Worm (Caenorhabditis elegans) whole organism, late embryonic: ENCODE measurements around the gene cdh-1.

Source experiments
- C08G9.2 ChIP-seq: sonication (generic microtip); optimal IDR thresholded peaks from 2 replicates; lab custom pipeline; 2016; ENCODE audit warnings: mild to moderate bottlenecking, missing genetic modification characterization, moderate library complexity, missing compliant biosample characterization
- F13H6.1 ChIP-seq: sonication (generic microtip); optimal IDR thresholded peaks from 2 replicates; lab custom pipeline; 2016; ENCODE audit warnings: missing genetic modification characterization, missing compliant biosample characterization
- T23F11.4 ChIP-seq: fragments of 200-800 bp; sonication (Bioruptor generic); optimal IDR thresholded peaks from 2 replicates; lab custom pipeline; 2018; ENCODE audit warnings: mild to moderate bottlenecking, missing genetic modification characterization, missing compliant biosample characterization
- ama-1 ChIP-seq: fragments of 150-350 bp; optimal IDR thresholded peaks from 2 replicates; lab custom pipeline; 2014
- ceh-18 ChIP-seq: sonication (generic microtip); optimal IDR thresholded peaks from 2 replicates; lab custom pipeline; 2016; ENCODE audit warnings: missing genetic modification characterization, missing compliant biosample characterization
- ceh-2 ChIP-seq: sonication (generic microtip); optimal IDR thresholded peaks from 2 replicates; lab custom pipeline; 2016; ENCODE audit warnings: missing genotype, missing genetic modification characterization, missing compliant biosample characterization
- ceh-24 ChIP-seq: sonication (generic microtip); optimal IDR thresholded peaks from 2 replicates; lab custom pipeline; 2016; ENCODE audit warnings: mild to moderate bottlenecking, missing genetic modification characterization, missing compliant biosample characterization
- ceh-34 ChIP-seq: sonication (generic microtip); optimal IDR thresholded peaks from 2 replicates; lab custom pipeline; 2016; ENCODE audit warnings: mild to moderate bottlenecking, missing genetic modification characterization, missing compliant biosample characterization
- ceh-45 ChIP-seq: fragments of 200-800 bp; sonication (Bioruptor generic); IDR thresholded peaks from 2 replicates; pipeline ENCODE4 v1.3.6; 2022; ENCODE audit warnings: missing genetic modification reagents, missing genetic modification characterization, missing compliant biosample characterization
- ceh-9 ChIP-seq: sonication (generic microtip); optimal IDR thresholded peaks from 2 replicates; lab custom pipeline; 2016; ENCODE audit warnings: mild to moderate bottlenecking, missing genetic modification characterization, inconsistent platforms, missing compliant biosample characterization
- dve-1 ChIP-seq: sonication (generic microtip); optimal IDR thresholded peaks from 2 replicates; lab custom pipeline; 2017; ENCODE audit warnings: antibody characterized with exemption, mild to moderate bottlenecking, missing genetic modification characterization, missing compliant biosample characterization
- elt-2 ChIP-seq: sonication (generic microtip); optimal IDR thresholded peaks from 2 replicates; lab custom pipeline; 2016; ENCODE audit warnings: missing genetic modification reagents, missing genetic modification characterization, missing compliant biosample characterization
- elt-4 ChIP-seq: sonication (generic microtip); optimal IDR thresholded peaks from 2 replicates; lab custom pipeline; 2016; ENCODE audit warnings: missing genetic modification characterization, missing compliant biosample characterization
- ets-4 ChIP-seq: sonication (generic microtip); optimal IDR thresholded peaks from 2 replicates; lab custom pipeline; 2016; ENCODE audit warnings: missing genetic modification characterization, missing compliant biosample characterization
- eyg-1 ChIP-seq: sonication (generic microtip); optimal IDR thresholded peaks from 2 replicates; lab custom pipeline; 2016; ENCODE audit warnings: missing genotype, missing genetic modification characterization, missing compliant biosample characterization
- fax-1 ChIP-seq: sonication (generic microtip); optimal IDR thresholded peaks from 2 replicates; lab custom pipeline; 2016; ENCODE audit warnings: missing genotype, missing genetic modification characterization, missing compliant biosample characterization
- fkh-10 ChIP-seq: fragments of 150-350 bp; optimal IDR thresholded peaks from 2 replicates; lab custom pipeline; 2014; ENCODE audit warnings: missing biosample characterization, missing genetic modification reagents, missing genetic modification characterization
- lim-6 ChIP-seq: sonication (generic microtip); optimal IDR thresholded peaks from 2 replicates; lab custom pipeline; 2016; ENCODE audit warnings: missing genetic modification characterization, missing compliant biosample characterization
- mec-3 ChIP-seq: sonication (generic microtip); optimal IDR thresholded peaks from 2 replicates; lab custom pipeline; 2016; ENCODE audit warnings: borderline replicate concordance, missing genetic modification characterization, missing compliant biosample characterization
- nfya-1 ChIP-seq: sonication (generic microtip); optimal IDR thresholded peaks from 2 replicates; lab custom pipeline; 2017; ENCODE audit warnings: missing genetic modification characterization, mild to moderate bottlenecking, missing compliant biosample characterization, antibody characterized with exemption, moderate library complexity
- nhr-11 ChIP-seq: fragments of 150-350 bp; optimal IDR thresholded peaks from 2 replicates; lab custom pipeline; 2014; ENCODE audit warnings: missing biosample characterization, missing genetic modification characterization
- nhr-232 ChIP-seq: sonication (generic microtip); optimal IDR thresholded peaks from 2 replicates; lab custom pipeline; 2016; ENCODE audit warnings: missing genetic modification characterization, missing compliant biosample characterization
- npax-4 ChIP-seq: sonication (generic microtip); optimal IDR thresholded peaks from 2 replicates; lab custom pipeline; 2016; ENCODE audit warnings: missing genetic modification characterization, missing compliant biosample characterization
- pax-1 ChIP-seq: fragments of 150-350 bp; optimal IDR thresholded peaks from 2 replicates; lab custom pipeline; 2014; ENCODE audit warnings: missing biosample characterization, missing genetic modification characterization
- pha-2 ChIP-seq: sonication (generic microtip); optimal IDR thresholded peaks from 2 replicates; lab custom pipeline; 2017; ENCODE audit warnings: mild to moderate bottlenecking, missing genetic modification characterization, missing compliant biosample characterization
- pros-1 ChIP-seq: fragments of 150-350 bp; optimal IDR thresholded peaks from 2 replicates; lab custom pipeline; 2014; ENCODE audit warnings: missing biosample characterization, missing genetic modification reagents, missing genetic modification characterization
- ref-2 ChIP-seq: sonication (generic microtip); optimal IDR thresholded peaks from 2 replicates; lab custom pipeline; 2016; ENCODE audit warnings: missing genetic modification characterization, missing compliant biosample characterization
- rnt-1 ChIP-seq: sonication (generic microtip); optimal IDR thresholded peaks from 2 replicates; lab custom pipeline; 2016; ENCODE audit warnings: missing genetic modification characterization, missing compliant biosample characterization
- sox-4 ChIP-seq: sonication (generic microtip); optimal IDR thresholded peaks from 2 replicates; lab custom pipeline; 2017; ENCODE audit warnings: mild to moderate bottlenecking, missing genetic modification characterization, inconsistent platforms, missing compliant biosample characterization
- syd-9 ChIP-seq: sonication (generic microtip); optimal IDR thresholded peaks from 2 replicates; lab custom pipeline; 2016; ENCODE audit warnings: mild to moderate bottlenecking, missing genetic modification characterization, moderate library complexity, missing compliant biosample characterization
- tbx-2 ChIP-seq: sonication (generic microtip); optimal IDR thresholded peaks from 2 replicates; lab custom pipeline; 2016; ENCODE audit warnings: missing genetic modification characterization, missing compliant biosample characterization
- ttx-3 ChIP-seq: sonication (generic microtip); optimal IDR thresholded peaks from 2 replicates; lab custom pipeline; 2016; ENCODE audit warnings: missing genetic modification reagents, missing genetic modification characterization, missing compliant biosample characterization
- unc-3 ChIP-seq, 2 experiments: fragments of 200-800 bp in 1 of 2; sonication (Bioruptor generic) in 1 of 2; sonication (generic microtip) in 1 of 2; conservative IDR thresholded peaks in 1 of 2; optimal IDR thresholded peaks in 1 of 2; 2 replicates each; pipeline versions ENCODE4 v1.3.6 to Lab custom; 2016 to 2022; ENCODE audit warnings: missing compliant biosample characterization in 2 of 2, missing genetic modification characterization in 2 of 2, missing genetic modification reagents in 1 of 2
- unc-55 ChIP-seq: sonication (generic microtip); optimal IDR thresholded peaks from 2 replicates; lab custom pipeline; 2017; ENCODE audit warnings: missing biosample characterization, missing genetic modification reagents, missing genetic modification characterization
- zip-5 ChIP-seq: sonication (generic microtip); optimal IDR thresholded peaks from 2 replicates; lab custom pipeline; 2016; ENCODE audit warnings: missing genetic modification characterization, missing compliant biosample characterization
- ztf-16 ChIP-seq: sonication (generic microtip); optimal IDR thresholded peaks from 2 replicates; lab custom pipeline; 2017; ENCODE audit warnings: missing genetic modification characterization, missing compliant biosample characterization

The cdh-1 gene

ce11 chrIII:2910606-2911005, at the start of gene cdh-1:
Gene cdh-1 (plus strand): TSS chrIII:2910906.
- TF ChIP-seq nhr-11 (tag; lab: Kevin White, UChicago) (no peak), ceh-18 (tag; lab: Kevin White, UChicago) (no peak), ceh-45 (GFP tag; lab: Robert Waterston, UW) (no peak), ets-4 (no peak), tbx-2 (tag; lab: Kevin White, UChicago) (no peak), ama-1 (lab: Kevin White, UChicago) (no peak), ztf-16 (no peak), syd-9 (no peak)

- TF ChIP-seq dve-1 (tag; lab: Kevin White, UChicago) (no peak), F13H6.1 (tag; lab: Kevin White, UChicago) (no peak), T23F11.4 (GFP tag; lab: Kevin White, UChicago) (no peak), lim-6 (tag; lab: Kevin White, UChicago) (no peak), pax-1 (tag; lab: Kevin White, UChicago) (no peak), nfya-1 (peak; percentile 90), eyg-1 (tag; lab: Kevin White, UChicago) (no peak), sox-4 (tag; lab: Kevin White, UChicago) (no peak)
These were observed 46.0 kb upstream of the cdh-1 start for ce11 chrIII:2864669-2865068.

- TF ChIP-seq fax-1 (tag; lab: Kevin White, UChicago), result no peak
- TF ChIP-seq pros-1 (tag; lab: Kevin White, UChicago), result no peak
- no peak for TF ChIP-seq pha-2
- TF ChIP-seq ttx-3 (tag; lab: Kevin White, UChicago), result no peak
- no peak for TF ChIP-seq elt-4 (tag; lab: Kevin White, UChicago)
- no peak for TF ChIP-seq rnt-1
- TF ChIP-seq unc-55, result no peak
- no peak for TF ChIP-seq nhr-232 (tag; lab: Kevin White, UChicago)
- no peak for TF ChIP-seq ceh-2
- TF ChIP-seq ceh-34 (tag; lab: Kevin White, UChicago), result no peak
- no peak for TF ChIP-seq unc-3 (GFP tag; conservative IDR thresholded peaks at IDR 0.05; lab: Robert Waterston, UW)
- TF ChIP-seq unc-3 (tag; optimal IDR thresholded peaks at IDR 0.05; lab: Kevin White, UChicago), result no peak
- no peak for TF ChIP-seq syd-9
- no peak for TF ChIP-seq sox-4 (tag; lab: Kevin White, UChicago)
- TF ChIP-seq ceh-24 (tag; lab: Kevin White, UChicago), result no peak
- TF ChIP-seq nfya-1, result no peak
- TF ChIP-seq, all 69 proteins: peak for 0
These were observed 44.1 kb upstream of the cdh-1 start for ce11 chrIII:2866597-2866996.

ce11 chrIII:2868416-2868815, 42.3 kb upstream of the cdh-1 start:
- TF ChIP-seq ceh-34 (tag; lab: Kevin White, UChicago) (no peak), ref-2 (no peak), C08G9.2 (tag; lab: Kevin White, UChicago) (no peak), dve-1 (tag; lab: Kevin White, UChicago) (no peak), zip-5 (no peak), ama-1 (lab: Kevin White, UChicago) (no peak), mec-3 (no peak)

ce11 chrIII:2869033-2869432, 41.7 kb upstream of the cdh-1 start:
- no peak for TF ChIP-seq ama-1 (lab: Kevin White, UChicago)
- TF ChIP-seq lim-6 (tag; lab: Kevin White, UChicago), result no peak

ce11 chrIII:2869512-2869911, 41.2 kb upstream of the cdh-1 start:
- peak; percentile 17 for TF ChIP-seq elt-2 (tag; lab: Kevin White, UChicago)
- no peak for TF ChIP-seq ceh-9 (tag; lab: Kevin White, UChicago)
- TF ChIP-seq npax-4 (tag; lab: Kevin White, UChicago), result no peak
- TF ChIP-seq ceh-24 (tag; lab: Kevin White, UChicago), result no peak
- TF ChIP-seq nhr-232 (tag; lab: Kevin White, UChicago), result no peak
- TF ChIP-seq fkh-10 (GFP tag; lab: Kevin White, UChicago), result no peak
